Worm (Caenorhabditis elegans): Measurements from ENCODE around the gene nhr-55.

- TF ChIP-seq blmp-1 (tag; optimal IDR thresholded peaks at IDR 0.05) (no peak), nhr-71 (tag; optimal IDR thresholded peaks at IDR 0.05) (no peak), pqm-1 (tag; optimal IDR thresholded peaks at IDR 0.05) (no peak), efl-1 (optimal IDR thresholded peaks at IDR 0.05) (no peak), efl-1 (GFP tag; optimal IDR thresholded peaks at IDR 0.05 in 1 of 2) (no peak), nhr-76 (tag; optimal IDR thresholded peaks at IDR 0.05) (no peak), elt-3 (tag; optimal IDR thresholded peaks at IDR 0.05) (no peak)
These were observed 45.0 kb upstream of the nhr-55 start for ce11 chrV:432991-433390.
